Worm (Caenorhabditis elegans): ENCODE measurements around the gene cdc-50.B.

- TF ChIP-seq snpc-1.3 (tag; optimal IDR thresholded peaks at IDR 0.05; ENCODE audit: insufficient read depth), result no peak
- no peak for TF ChIP-seq let-607 (tag; optimal IDR thresholded peaks at IDR 0.05)
- TF ChIP-seq ztf-28 (GFP tag; IDR thresholded peaks at IDR 0.05), result no peak
- no peak for TF ChIP-seq egl-44 (GFP tag; IDR thresholded peaks at IDR 0.05)
- no peak for TF ChIP-seq hlh-12 (tag; optimal IDR thresholded peaks at IDR 0.05)
- TF ChIP-seq Y53F4B.3 (GFP tag; IDR thresholded peaks at IDR 0.05), result no peak
Measured at ce11 chrIV:8772800-8773256, 8.2 kb downstream of the cdc-50.B start, which contains the start of gene F20C5.6.

Data from whole organism, young adult.